Worm (Caenorhabditis elegans) whole organism, L1 larva: ENCODE results near the gene mrpl-37.
A peak's percentile ranks its signal among the peaks of the same experiment; 100 is the strongest.

Source experiments
- aly-2 ChIP-seq: fragments of 150-350 bp; optimal IDR thresholded peaks from 2 replicates; lab custom pipeline; 2014; ENCODE audit warnings: missing biosample characterization, missing genetic modification characterization
- ama-1 ChIP-seq: fragments of 150-350 bp; optimal IDR thresholded peaks from 2 replicates; lab custom pipeline; 2014
- ceh-63 ChIP-seq: fragments of 200-800 bp; sonication (Bioruptor generic); optimal IDR thresholded peaks from 2 replicates; lab custom pipeline; 2018; ENCODE audit warnings: mild to moderate bottlenecking, missing genetic modification characterization, missing compliant biosample characterization
- ceh-90 ChIP-seq: sonication (generic microtip); optimal IDR thresholded peaks from 2 replicates; lab custom pipeline; 2016; ENCODE audit warnings: missing genetic modification characterization, missing compliant biosample characterization
- efl-1 ChIP-seq, 4 experiments: fragments of 150-350 bp; optimal IDR thresholded peaks in 3 of 4; peaks in 1 of 4; 1 replicate in 1 of 4; 2 replicates in 3 of 4; lab custom pipeline; 2014; ENCODE audit warnings: missing biosample characterization in 2 of 4, missing genetic modification characterization in 2 of 4, missing genetic modification reagents in 2 of 4
- ets-5 ChIP-seq: fragments of 200-800 bp; sonication (Bioruptor generic); IDR thresholded peaks from 2 replicates; pipeline ENCODE4 v1.3.6; 2022; ENCODE audit warnings: missing genetic modification characterization, missing compliant biosample characterization
- jun-1 ChIP-seq: fragments of 150-350 bp; optimal IDR thresholded peaks from 2 replicates; lab custom pipeline; 2014; ENCODE audit warnings: missing biosample characterization, missing genetic modification reagents, missing genetic modification characterization
- lin-14 ChIP-seq: fragments of 200-800 bp; sonication (Bioruptor generic); optimal IDR thresholded peaks from 2 replicates; lab custom pipeline; 2018; ENCODE audit warnings: mild to moderate bottlenecking, missing genetic modification characterization, moderate library complexity, missing compliant biosample characterization
- lin-39 ChIP-seq: fragments of 150-350 bp; optimal IDR thresholded peaks from 2 replicates; lab custom pipeline; 2014; ENCODE audit warnings: missing biosample characterization, missing genetic modification reagents, missing genetic modification characterization
- lsy-2 ChIP-seq, 2 experiments: fragments of 150-350 bp; optimal IDR thresholded peaks; 2 replicates each; lab custom pipeline; 2014; ENCODE audit warnings: missing biosample characterization in 2 of 2, missing genetic modification characterization in 2 of 2
- mef-2 ChIP-seq: fragments of 150-350 bp; optimal IDR thresholded peaks from 2 replicates; lab custom pipeline; 2014; ENCODE audit warnings: missing biosample characterization, missing genetic modification characterization
- nhr-19 ChIP-seq: fragments of 200-800 bp; sonication (Bioruptor generic); conservative IDR thresholded peaks from 2 replicates; pipeline ENCODE4 v1.3.6; 2022; ENCODE audit warnings: missing genetic modification characterization, missing compliant biosample characterization
- nhr-237 ChIP-seq: fragments of 150-350 bp; optimal IDR thresholded peaks from 2 replicates; lab custom pipeline; 2014; ENCODE audit warnings: missing biosample characterization, missing genetic modification characterization
- nhr-47 ChIP-seq: sonication (generic microtip); optimal IDR thresholded peaks from 2 replicates; lab custom pipeline; 2016; ENCODE audit warnings: mild to moderate bottlenecking, missing genetic modification characterization, moderate library complexity, missing compliant biosample characterization
- nhr-71 ChIP-seq: sonication (generic microtip); optimal IDR thresholded peaks from 2 replicates; lab custom pipeline; 2016; ENCODE audit warnings: mild to moderate bottlenecking, missing genetic modification characterization, moderate library complexity, missing compliant biosample characterization
- nhr-77 ChIP-seq: fragments of 150-350 bp; optimal IDR thresholded peaks from 2 replicates; lab custom pipeline; 2014; ENCODE audit warnings: missing biosample characterization, missing genetic modification characterization
- nhr-85 ChIP-seq: sonication (generic microtip); peaks from one replicate; lab custom pipeline; 2016; ENCODE audit warnings: missing genetic modification characterization, inconsistent platforms, missing compliant biosample characterization
- pqm-1 ChIP-seq: sonication (generic microtip); optimal IDR thresholded peaks from 3 replicates; lab custom pipeline; 2017; ENCODE audit warnings: missing biosample characterization, missing genetic modification characterization
- snpc-4 ChIP-seq: fragments of 150-350 bp; optimal IDR thresholded peaks from 2 replicates; lab custom pipeline; 2014; ENCODE audit warnings: missing biosample characterization, missing genetic modification characterization
- sup-37 ChIP-seq: fragments of 200-800 bp; sonication (Bioruptor generic); optimal IDR thresholded peaks from 2 replicates; lab custom pipeline; 2018; ENCODE audit warnings: mild to moderate bottlenecking, missing genetic modification characterization, missing compliant biosample characterization
- tlp-1 ChIP-seq: fragments of 150-350 bp; optimal IDR thresholded peaks from 2 replicates; lab custom pipeline; 2014; ENCODE audit warnings: missing biosample characterization, missing genetic modification characterization
- unc-130 ChIP-seq: fragments of 150-350 bp; optimal IDR thresholded peaks from 2 replicates; lab custom pipeline; 2017; ENCODE audit warnings: missing biosample characterization, missing genetic modification characterization, inconsistent platforms
- zag-1 ChIP-seq: fragments of 150-350 bp; optimal IDR thresholded peaks from 2 replicates; lab custom pipeline; 2014; ENCODE audit warnings: missing biosample characterization, missing genetic modification characterization

mrpl-37 gene

ce11 chrII:13530657-13531056 is 44.2 kb downstream of the mrpl-37 start:
- TF ChIP-seq nhr-85 (tag; lab: Kevin White, UChicago), result no peak

ce11 chrII:13529131-13529530 is 45.7 kb downstream of the mrpl-37 start:
- TF ChIP-seq tlp-1 (tag; lab: Kevin White, UChicago), result no peak
- TF ChIP-seq, all 84 proteins: peak for 0

- TF ChIP-seq nhr-19, result no peak; the same call in 1 of the 2 replicates
- no peak for TF ChIP-seq lin-39 (tag; lab: Kevin White, UChicago)
- peak; percentile 92 for TF ChIP-seq snpc-4 (tag; lab: Kevin White, UChicago)
- TF ChIP-seq ceh-90 (tag; lab: Kevin White, UChicago), result no peak
- no peak for TF ChIP-seq nhr-77
- no peak for TF ChIP-seq efl-1 (optimal IDR thresholded peaks at IDR 0.05; lab: Kevin White, UChicago)
- peak in 1 of 2 experiments; percentile 47 for TF ChIP-seq efl-1 (GFP tag; optimal IDR thresholded peaks at IDR 0.05 in 1 of 2; lab: Kevin White, UChicago)
- TF ChIP-seq ets-5 (GFP tag; lab: Robert Waterston, UW), result no peak
- no peak for TF ChIP-seq mef-2 (tag; lab: Kevin White, UChicago)
- no peak for TF ChIP-seq aly-2 (tag; lab: Kevin White, UChicago)
- no peak for TF ChIP-seq nhr-237 (tag; lab: Kevin White, UChicago)
- TF ChIP-seq pqm-1, result no peak
- TF ChIP-seq ama-1, result no peak
- TF ChIP-seq nhr-85 (tag; lab: Kevin White, UChicago), result peak; percentile 68
- no peak for TF ChIP-seq nhr-47 (tag; lab: Kevin White, UChicago)
- TF ChIP-seq jun-1 (tag; lab: Kevin White, UChicago), result no peak
- no peak for TF ChIP-seq lsy-2 (tag; optimal IDR thresholded peaks at IDR 0.05; lab: Kevin White, UChicago)
- TF ChIP-seq sup-37, result no peak
- no peak for TF ChIP-seq unc-130
- TF ChIP-seq ceh-63, result no peak
- no peak for TF ChIP-seq zag-1
- TF ChIP-seq lin-14 (GFP tag; lab: Kevin White, UChicago), result no peak
Measured at ce11 chrII:13521977-13522404, 52.9 kb downstream of the mrpl-37 start.

ce11 chrII:13521179-13521616 is 53.7 kb downstream of the mrpl-37 start:
- no peak for TF ChIP-seq zag-1
- TF ChIP-seq nhr-71 (tag; lab: Kevin White, UChicago), result peak; percentile 26
- peak; percentile 93 for TF ChIP-seq snpc-4 (tag; lab: Kevin White, UChicago)
- peak; percentile 22 for TF ChIP-seq nhr-19
- TF ChIP-seq efl-1 (optimal IDR thresholded peaks at IDR 0.05; lab: Kevin White, UChicago), result no peak
- peak in 1 of 2 experiments; percentile 52 for TF ChIP-seq efl-1 (GFP tag; optimal IDR thresholded peaks at IDR 0.05 in 1 of 2; lab: Kevin White, UChicago)
